Worm (Caenorhabditis elegans): ENCODE measurements around the gene drap-1.

Gene drap-1

ce11 chrV:9752918-9753317 lies 23.0 kb downstream of the drap-1 start, which contains the start of gene F58E6.6:
TSS of gene F58E6.6 (minus strand) at chrV:9753018.
- TF ChIP-seq unc-62 (GFP tag; optimal IDR thresholded peaks at IDR 0.05): no peak

- TF ChIP-seq unc-62 (GFP tag; optimal IDR thresholded peaks at IDR 0.05): no peak
Measured at ce11 chrV:9753554-9753953, 23.6 kb downstream of the drap-1 start.

- TF ChIP-seq unc-62 (GFP tag; optimal IDR thresholded peaks at IDR 0.05): no peak
Measured at ce11 chrV:9754459-9754858, 24.6 kb downstream of the drap-1 start, which contains the start of gene F58E6.5. TSS of gene F58E6.5 (minus strand) at chrV:9754559.

ce11 chrV:9755725-9756124 lies 25.8 kb downstream of the drap-1 start, which contains the start of gene F58E6.8:
TSS of gene F58E6.8 (minus strand) at chrV:9755825.
- no peak for TF ChIP-seq unc-62 (GFP tag; optimal IDR thresholded peaks at IDR 0.05)

ce11 chrV:9756242-9756641 lies 26.3 kb downstream of the drap-1 start, which contains the start of gene hrg-3:
TSS of gene hrg-3 (plus strand) at chrV:9756468.
- no peak for TF ChIP-seq unc-62 (GFP tag; optimal IDR thresholded peaks at IDR 0.05)

ce11 chrV:9757884-9758283 lies 28.0 kb downstream of the drap-1 start, which contains the start of gene F58E6.11:
TSS of gene F58E6.11 (minus strand) at chrV:9757984.
- no peak for TF ChIP-seq unc-62 (GFP tag; optimal IDR thresholded peaks at IDR 0.05)

- no peak for TF ChIP-seq unc-62 (GFP tag; optimal IDR thresholded peaks at IDR 0.05)
Measured at ce11 chrV:9758437-9758836, 28.5 kb downstream of the drap-1 start.

- no peak for TF ChIP-seq unc-62 (GFP tag; optimal IDR thresholded peaks at IDR 0.05)
Measured at ce11 chrV:9763759-9764158, 33.9 kb downstream of the drap-1 start.

- no peak for TF ChIP-seq unc-62 (GFP tag; optimal IDR thresholded peaks at IDR 0.05)
Measured at ce11 chrV:9764552-9764951, 34.6 kb downstream of the drap-1 start.

ce11 chrV:9765622-9766021 lies 35.7 kb downstream of the drap-1 start:
- no peak for TF ChIP-seq unc-62 (GFP tag; optimal IDR thresholded peaks at IDR 0.05)

ce11 chrV:9767941-9768340 lies 38.0 kb downstream of the drap-1 start:
- TF ChIP-seq unc-62 (GFP tag; optimal IDR thresholded peaks at IDR 0.05): no peak

- TF ChIP-seq unc-62 (GFP tag; optimal IDR thresholded peaks at IDR 0.05): no peak
Measured at ce11 chrV:9768828-9769778, 39.2 kb downstream of the drap-1 start, which contains the start of gene unc-42. TSS of gene unc-42 (minus strand) at chrV:9769391.

- TF ChIP-seq unc-62 (GFP tag; optimal IDR thresholded peaks at IDR 0.05): no peak
Measured at ce11 chrV:9771311-9771710, 41.4 kb downstream of the drap-1 start.

ce11 chrV:9771970-9772369 lies 42.1 kb downstream of the drap-1 start, which contains the start of gene F46B6.2:
TSS of gene F46B6.2 (plus strand) at chrV:9772285.
- TF ChIP-seq unc-62 (GFP tag; optimal IDR thresholded peaks at IDR 0.05): no peak

ce11 chrV:9775734-9776133 lies 45.8 kb downstream of the drap-1 start, which contains the start of gene F46B6.12:
TSS of gene F46B6.12 (minus strand) at chrV:9775834.
- TF ChIP-seq unc-62 (GFP tag; optimal IDR thresholded peaks at IDR 0.05): no peak

- no peak for TF ChIP-seq unc-62 (GFP tag; optimal IDR thresholded peaks at IDR 0.05)
Measured at ce11 chrV:9777645-9778044, 47.7 kb downstream of the drap-1 start, which contains the start of gene smg-4. TSS of gene smg-4 (minus strand) at chrV:9777745.

- TF ChIP-seq unc-62 (GFP tag; optimal IDR thresholded peaks at IDR 0.05): no peak
Measured at ce11 chrV:9779418-9779817, 49.5 kb downstream of the drap-1 start, which contains the start of gene F46B6.4. TSS of gene F46B6.4 (minus strand) at chrV:9779518.

All from whole organism, dauer.